Fruit fly (Drosophila melanogaster) whole organism: ENCODE measurements around the gene CG9135.

Experiments
- pan ChIP-seq: fragments of >200 bp; optimal IDR thresholded peaks from 2 replicates; lab custom pipeline; 2017
- psq ChIP-seq: fragments of >200 bp; optimal IDR thresholded peaks from 2 replicates; lab custom pipeline; 2017
- usp ChIP-seq: fragments of >200 bp; optimal IDR thresholded peaks from 2 replicates; lab custom pipeline; 2017; ENCODE audit warnings: missing biosample characterization, missing genetic modification characterization, mixed read lengths

DNA sequence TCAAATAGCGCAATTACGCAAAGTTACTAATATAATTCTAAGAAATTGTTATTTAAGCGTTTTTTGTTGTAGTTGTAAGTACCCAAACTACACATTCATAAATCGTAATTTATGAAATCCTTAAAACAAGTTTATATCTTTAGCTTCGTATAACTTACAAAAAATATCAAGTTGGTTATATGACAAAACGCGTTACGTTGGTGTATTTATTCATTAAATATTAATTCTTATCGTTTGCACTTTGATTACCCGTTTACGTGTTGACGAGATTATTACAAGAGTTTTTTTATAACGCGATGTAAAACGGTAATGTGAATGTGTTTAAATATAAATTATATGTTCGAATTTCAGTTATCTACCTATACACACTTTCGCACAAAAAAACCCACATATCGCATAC, 27.0 kb downstream of the CG9135 start:
- TF ChIP-seq pan (no peak), usp (no peak), psq (lab: Kevin White, UChicago) (no peak)
